Worm (Caenorhabditis elegans): ENCODE results near the gene srh-42.
"Not testable (repeated sequence)": the region's sequence is repeated elsewhere in the genome, so short reads cannot be mapped to it uniquely, and the experiment has no call there.

Gene srh-42

ce11 chrII:14306160-14306559 lies 17.3 kb upstream of the srh-42 start, which contains the start of gene ctl-1:
Gene ctl-1 (minus strand): TSS chrII:14306260.
- TF ChIP-seq nhr-12 (tag; optimal IDR thresholded peaks at IDR 0.05); nfya-1 (tag; optimal IDR thresholded peaks at IDR 0.05; ENCODE audit: insufficient read depth); ceh-82 (tag; optimal IDR thresholded peaks at IDR 0.05): not testable (repeated sequence)

ce11 chrII:14301927-14302326 lies 13.1 kb upstream of the srh-42 start, which contains the start of gene ctl-2:
Gene ctl-2 (minus strand): TSS chrII:14302027.
- TF ChIP-seq egl-5 (tag; optimal IDR thresholded peaks at IDR 0.05); fkh-10 (GFP tag; optimal IDR thresholded peaks at IDR 0.05); nhr-237 (tag; optimal IDR thresholded peaks at IDR 0.05): not testable (repeated sequence)

DNA sequence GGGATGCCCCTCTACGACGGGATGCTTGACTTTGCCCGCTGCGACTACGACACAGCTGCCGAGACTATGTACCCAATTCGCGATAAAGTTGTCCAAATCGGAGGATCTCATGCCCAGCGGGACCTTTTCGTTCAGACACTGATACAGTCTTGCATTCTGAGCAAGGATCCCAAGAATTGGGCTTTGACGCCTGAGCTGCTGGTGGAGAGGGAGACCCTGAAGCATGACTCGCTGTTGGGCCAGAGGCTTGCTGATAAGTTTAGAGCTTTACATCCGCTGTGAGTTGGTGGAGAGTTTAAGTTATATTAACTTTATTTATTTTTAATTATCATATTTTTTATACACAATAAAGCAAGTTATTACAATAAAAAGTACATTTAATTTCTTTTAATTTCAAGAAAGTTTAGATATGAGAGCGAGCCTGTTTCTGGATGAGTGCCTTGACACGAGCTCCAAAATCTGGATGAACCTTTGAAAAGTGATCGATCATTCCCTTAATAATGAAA lies 10.4 kb upstream of the srh-42 start:
- TF ChIP-seq ama-1 (optimal IDR thresholded peaks at IDR 0.05) (no peak), nhr-76 (tag; optimal IDR thresholded peaks at IDR 0.05) (no peak), pha-4 (tag; optimal IDR thresholded peaks at IDR 0.05) (no peak), nhr-28 (tag; optimal IDR thresholded peaks at IDR 0.05) (no peak), nhr-67 (tag; optimal IDR thresholded peaks at IDR 0.05) (no peak), mml-1 (tag; optimal IDR thresholded peaks at IDR 0.05) (no peak), nhr-25 (tag; optimal IDR thresholded peaks at IDR 0.05) (no peak), elt-2 (tag; optimal IDR thresholded peaks at IDR 0.05) (peak; percentile 20)

ce11 chrII:14297050-14297449 lies 8.2 kb upstream of the srh-42 start, which contains the start of gene Y54G11A.7:
Gene Y54G11A.7 (plus strand): TSS chrII:14297305.
- peak; percentile 36 for TF ChIP-seq elt-2 (tag; optimal IDR thresholded peaks at IDR 0.05)

DNA sequence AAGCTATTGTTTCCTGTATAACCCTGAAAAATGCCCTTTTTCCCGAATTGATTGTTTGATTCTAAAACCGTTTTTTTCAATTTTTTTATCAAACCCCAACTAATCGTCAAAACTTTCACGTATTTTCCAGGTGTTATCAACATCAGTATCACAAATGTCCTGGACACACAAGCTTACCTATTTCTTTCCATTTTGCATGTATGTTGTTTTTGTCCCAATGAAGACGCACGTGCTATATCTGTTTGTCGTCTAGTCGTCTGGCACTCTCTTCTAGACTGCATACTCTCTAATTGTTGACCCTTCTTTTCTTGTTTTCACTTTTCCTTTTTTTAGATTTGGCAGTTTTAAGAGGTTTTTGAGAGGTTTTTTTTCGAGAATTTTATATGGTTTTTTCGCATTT lies 7.5 kb upstream of the srh-42 start:
- no peak for TF ChIP-seq nhr-77 (tag; optimal IDR thresholded peaks at IDR 0.05)
- TF ChIP-seq mdl-1 (tag; optimal IDR thresholded peaks at IDR 0.05) = peak; percentile 90
- TF ChIP-seq hmg-11 (tag; optimal IDR thresholded peaks at IDR 0.05) = no peak
- no peak for TF ChIP-seq aly-2 (tag; optimal IDR thresholded peaks at IDR 0.05)
- TF ChIP-seq zag-1 (tag; optimal IDR thresholded peaks at IDR 0.05) = no peak
- TF ChIP-seq nhr-237 (tag; optimal IDR thresholded peaks at IDR 0.05) = no peak
- peak; percentile 24 for TF ChIP-seq egl-5 (tag; optimal IDR thresholded peaks at IDR 0.05)
- TF ChIP-seq lin-39 (tag; optimal IDR thresholded peaks at IDR 0.05) = no peak
- no peak for TF ChIP-seq nhr-28 (tag; optimal IDR thresholded peaks at IDR 0.05)
- no peak for TF ChIP-seq elt-3 (tag; optimal IDR thresholded peaks at IDR 0.05)
- no peak for TF ChIP-seq ceh-9 (tag; optimal IDR thresholded peaks at IDR 0.05)
- TF ChIP-seq snpc-4 (tag; optimal IDR thresholded peaks at IDR 0.05) = peak; percentile 42
- peak; percentile 61 for TF ChIP-seq pqm-1 (tag; optimal IDR thresholded peaks at IDR 0.05)
- no peak for TF ChIP-seq nhr-76 (tag; optimal IDR thresholded peaks at IDR 0.05)
- TF ChIP-seq lin-15B (tag; optimal IDR thresholded peaks at IDR 0.05) = no peak
- no peak for TF ChIP-seq tbx-2 (tag; optimal IDR thresholded peaks at IDR 0.05)
- TF ChIP-seq eor-1 (tag; optimal IDR thresholded peaks at IDR 0.05) = no peak
- no peak for TF ChIP-seq egl-27 (tag; optimal IDR thresholded peaks at IDR 0.05)
- peak; percentile 63 for TF ChIP-seq jun-1 (tag; optimal IDR thresholded peaks at IDR 0.05)
- TF ChIP-seq ZK546.5 (tag; optimal IDR thresholded peaks at IDR 0.05) = no peak
- TF ChIP-seq ztf-11 (tag; optimal IDR thresholded peaks at IDR 0.05) = no peak
- peak; percentile 96 for TF ChIP-seq pha-4 (tag; optimal IDR thresholded peaks at IDR 0.05)
- no peak for TF ChIP-seq elt-1 (tag; optimal IDR thresholded peaks at IDR 0.05)
- no peak for TF ChIP-seq nhr-12 (tag; optimal IDR thresholded peaks at IDR 0.05)
- no peak for TF ChIP-seq mml-1 (tag; optimal IDR thresholded peaks at IDR 0.05)
- TF ChIP-seq skn-1 (tag; optimal IDR thresholded peaks at IDR 0.05) = no peak
- peak; percentile 53 for TF ChIP-seq nfya-1 (tag; optimal IDR thresholded peaks at IDR 0.05; ENCODE audit: insufficient read depth)
- no peak for TF ChIP-seq fkh-2 (tag; optimal IDR thresholded peaks at IDR 0.05)
- no peak for TF ChIP-seq ztf-4 (tag; optimal IDR thresholded peaks at IDR 0.05)
- no peak for TF ChIP-seq sea-2 (GFP tag; optimal IDR thresholded peaks at IDR 0.05)
- peak; percentile 27 for TF ChIP-seq nhr-25 (tag; optimal IDR thresholded peaks at IDR 0.05)
- TF ChIP-seq ama-1 (optimal IDR thresholded peaks at IDR 0.05) = no peak
- no peak for TF ChIP-seq fkh-10 (GFP tag; optimal IDR thresholded peaks at IDR 0.05)
- no peak for TF ChIP-seq unc-62 (GFP tag; optimal IDR thresholded peaks at IDR 0.05)
- TF ChIP-seq nhr-11 (tag; optimal IDR thresholded peaks at IDR 0.05) = no peak
- peak; percentile 23 for TF ChIP-seq ceh-28 (tag; optimal IDR thresholded peaks at IDR 0.05)
- TF ChIP-seq ceh-82 (tag; optimal IDR thresholded peaks at IDR 0.05) = no peak
- no peak for TF ChIP-seq daf-12 (tag; optimal IDR thresholded peaks at IDR 0.05)
- TF ChIP-seq nhr-23 (tag; optimal IDR thresholded peaks at IDR 0.05) = peak; percentile 47
- no peak for TF ChIP-seq R02D3.7 (tag; optimal IDR thresholded peaks at IDR 0.05)
- no peak for TF ChIP-seq fos-1 (tag; optimal IDR thresholded peaks at IDR 0.05)
- TF ChIP-seq nhr-67 (tag; optimal IDR thresholded peaks at IDR 0.05) = no peak
- TF ChIP-seq elt-2 (tag; optimal IDR thresholded peaks at IDR 0.05) = peak; percentile 92
